Worm (Caenorhabditis elegans) whole organism, young adult: ENCODE measurements around the gene F16B4.2.

Experiments used
- ama-1 ChIP-seq, 3 experiments: fragments of 150-350 bp in 1 of 3; sonication (generic microtip) in 2 of 3; optimal IDR thresholded peaks; 2 replicates each; lab custom pipeline; 2014 to 2018; ENCODE audit warnings: missing biosample characterization in 2 of 3, missing genetic modification characterization in 2 of 3, missing genetic modification reagents in 2 of 3
- ztf-28 ChIP-seq: fragments of 200-800 bp; sonication (Bioruptor generic); IDR thresholded peaks from 2 replicates; pipeline ENCODE4 v1.3.6; 2022; ENCODE audit warnings: missing genetic modification reagents, missing genetic modification characterization, missing compliant biosample characterization

ce11 chrV:1574599-1574998 is 26.2 kb upstream of the F16B4.2 start:
- TF ChIP-seq ama-1 (optimal IDR thresholded peaks at IDR 0.05; lab: Kevin White, UChicago) (no peak), ama-1 (GFP tag; optimal IDR thresholded peaks at IDR 0.05; lab: Kevin White, UChicago) (no peak), ztf-28 (GFP tag; lab: Robert Waterston, UW) (no peak)
